Fruit fly (Drosophila melanogaster): ENCODE data around the gene Cdep.

The Cdep gene

dm6 chr3R:4963917-4964316 lies 53.6 kb downstream of the Cdep start:
- TF ChIP-seq CG13894 (tag; optimal IDR thresholded peaks at IDR 0.05) (peak; percentile 31), emc (GFP tag; optimal IDR thresholded peaks at IDR 0.05) (no peak), gcm (GFP tag; optimal IDR thresholded peaks at IDR 0.05) (peak; percentile 49), nerfin-2 (GFP tag; IDR thresholded peaks at IDR 0.05; ENCODE audit: partially characterized antibody) (0 out of 2 replicates have a peak, but pooled peaks have one; percentile 0), cad (GFP tag; optimal IDR thresholded peaks at IDR 0.05) (peak; percentile 17), CG2120 (GFP tag; optimal IDR thresholded peaks at IDR 0.05) (no peak), CG2199 (GFP tag; IDR thresholded peaks at IDR 0.05) (0 out of 3 replicates have a peak, but pooled peaks have one; percentile 10), zen (tag; optimal IDR thresholded peaks at IDR 0.05) (peak; percentile 72), eve (GFP tag; optimal IDR thresholded peaks at IDR 0.05) (peak in 1 of 2 experiments; percentile 4), corto (GFP tag; optimal IDR thresholded peaks at IDR 0.05) (no peak), D (optimal IDR thresholded peaks at IDR 0.05) (no peak), D (GFP tag; optimal IDR thresholded peaks at IDR 0.05) (peak; percentile 21), zf30C (GFP tag; optimal IDR thresholded peaks at IDR 0.05) (peak; percentile 62)

DNA sequence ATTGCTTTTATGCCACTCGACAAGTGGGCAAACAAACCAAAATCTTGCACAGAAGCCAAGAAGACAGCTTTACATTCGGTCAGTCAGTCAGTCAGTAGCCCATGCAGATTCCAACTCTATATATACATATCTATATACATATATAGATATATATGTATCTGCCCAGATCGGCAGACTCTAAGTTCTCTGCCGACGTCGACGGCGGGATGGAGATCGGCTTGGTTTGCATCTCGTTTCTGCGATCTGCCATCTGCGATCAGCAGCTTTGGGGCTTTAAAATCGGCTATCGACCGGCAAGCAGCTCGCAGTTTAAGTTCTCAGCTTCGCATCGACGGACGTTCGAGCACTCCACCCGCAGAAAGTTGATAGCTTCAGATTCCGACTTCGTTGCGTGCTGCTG lies 54.8 kb downstream of the Cdep start, which contains the start of gene Jhbp1:
Gene Jhbp1 (plus strand): TSS at position 301 of the 400 bp plus-strand sequence.
- TF ChIP-seq chinmo (GFP tag; IDR thresholded peaks at IDR 0.05; ENCODE audit: partially characterized antibody) (peak; percentile 69; the same call in 1 of the 4 replicates), CG32772 (GFP tag; IDR thresholded peaks at IDR 0.05) (no peak), emc (GFP tag; optimal IDR thresholded peaks at IDR 0.05) (no peak), gcm (GFP tag; optimal IDR thresholded peaks at IDR 0.05) (peak; percentile 34)

dm6 chr3R:4966246-4966937 lies 56.0 kb downstream of the Cdep start:
- TF ChIP-seq stc (GFP tag; IDR thresholded peaks at IDR 0.05) (0 out of 2 replicates have a peak, but pooled peaks have one; percentile 12), amos (GFP tag; IDR thresholded peaks at IDR 0.05; ENCODE audit: partially characterized antibody) (no peak), CG15269 (tag; optimal IDR thresholded peaks at IDR 0.05) (peak; percentile 67), CG4360 (GFP tag; IDR thresholded peaks at IDR 0.05) (no peak), CG30403 (GFP tag; optimal IDR thresholded peaks at IDR 0.05) (no peak), en (GFP tag; optimal IDR thresholded peaks at IDR 0.05) (no peak), oc (tag; optimal IDR thresholded peaks at IDR 0.05) (peak; percentile 41), crol (GFP tag; IDR thresholded peaks at IDR 0.05) (peak; percentile 26; the same call in 1 of the 2 replicates), NFAT (GFP tag; IDR thresholded peaks at IDR 0.05) (no peak), Awh (GFP tag; IDR thresholded peaks at IDR 0.05) (peak; percentile 33; the same call in 1 of the 2 replicates), CG6854 (GFP tag; optimal IDR thresholded peaks at IDR 0.05) (no peak), CG9609 (GFP tag; optimal IDR thresholded peaks at IDR 0.05) (no peak), Nf-YC (tag; optimal IDR thresholded peaks at IDR 0.05) (no peak), CG6654 (GFP tag; optimal IDR thresholded peaks at IDR 0.05) (no peak), usp (GFP tag; optimal IDR thresholded peaks at IDR 0.05) (no peak), abd-A (tag; optimal IDR thresholded peaks at IDR 0.05) (peak; percentile 43), ttk (GFP tag; IDR thresholded peaks at IDR 0.05) (no peak), Nf-YB (GFP tag; optimal IDR thresholded peaks at IDR 0.05) (no peak), Xrp1 (GFP tag; IDR thresholded peaks at IDR 0.05) (no peak), Abd-B (GFP tag; optimal IDR thresholded peaks at IDR 0.05) (no peak), CG2199 (GFP tag; IDR thresholded peaks at IDR 0.05) (0 out of 3 replicates have a peak, but pooled peaks have one; percentile 14), bsh (GFP tag; optimal IDR thresholded peaks at IDR 0.05) (no peak), chinmo (GFP tag; IDR thresholded peaks at IDR 0.05; ENCODE audit: partially characterized antibody) (peak; percentile 87; the same call in 3 of the 4 replicates), CG11093 (GFP tag; IDR thresholded peaks at IDR 0.05) (no peak), grn (GFP tag; optimal IDR thresholded peaks at IDR 0.05) (peak; percentile 60), Eip74EF (GFP tag; optimal IDR thresholded peaks at IDR 0.05) (peak in 1 of 2 experiments; percentile 90), jigr1 (GFP tag; IDR thresholded peaks at IDR 0.05) (no peak), CG32767 (GFP tag; IDR thresholded peaks at IDR 0.05) (no peak), vvl (GFP tag; IDR thresholded peaks at IDR 0.05) (peak; percentile 61; the same call in 1 of the 2 replicates), ftz-f1 (GFP tag; optimal IDR thresholded peaks at IDR 0.05) (peak; percentile 44), Ssrp (tag; optimal IDR thresholded peaks at IDR 0.05) (no peak), z (GFP tag; IDR thresholded peaks at IDR 0.05) (peak; percentile 69; the same call in 1 of the 3 replicates), CG10979 (tag; optimal IDR thresholded peaks at IDR 0.05) (no peak)
